Fruit fly (Drosophila melanogaster) ovary, adult (tissue): ENCODE results near the gene Seipin.

Experiments used
- CG17801 ChIP-seq: fragments of 200-800 bp; optimal IDR thresholded peaks from 2 replicates; lab custom pipeline; 2019; ENCODE audit warnings: missing biosample characterization, mild to moderate bottlenecking, missing genetic modification characterization, moderate library complexity; ENCODE audit not compliant: partially characterized antibody

Gene Seipin

DNA sequence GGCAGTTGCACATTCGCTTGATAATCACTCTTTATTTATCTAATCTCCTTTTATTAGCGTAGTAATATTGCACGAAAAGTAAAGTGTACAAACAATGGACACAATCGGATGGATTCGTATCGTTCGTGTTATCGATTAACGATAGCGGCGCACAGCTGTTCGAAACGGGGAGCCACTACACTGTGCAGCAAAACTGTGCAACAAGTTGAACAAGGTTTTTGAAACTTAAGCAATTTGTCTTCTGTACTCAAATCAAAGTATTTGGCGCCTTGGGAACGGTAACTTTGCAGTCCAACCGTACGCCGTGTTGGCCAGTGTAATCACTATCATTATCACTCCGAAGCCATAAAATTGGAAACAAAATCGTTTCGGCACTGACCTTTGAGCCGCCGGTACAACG is at the start of gene Seipin, which contains the start of gene Tsp3A:
Gene Seipin, plus strand, starts transcription at position 149 of the 400 bp plus-strand sequence.
Gene Tsp3A, minus strand, starts transcription at position 88 of the 400 bp plus-strand sequence.
- peak; percentile 82 for TF ChIP-seq CG17801

DNA sequence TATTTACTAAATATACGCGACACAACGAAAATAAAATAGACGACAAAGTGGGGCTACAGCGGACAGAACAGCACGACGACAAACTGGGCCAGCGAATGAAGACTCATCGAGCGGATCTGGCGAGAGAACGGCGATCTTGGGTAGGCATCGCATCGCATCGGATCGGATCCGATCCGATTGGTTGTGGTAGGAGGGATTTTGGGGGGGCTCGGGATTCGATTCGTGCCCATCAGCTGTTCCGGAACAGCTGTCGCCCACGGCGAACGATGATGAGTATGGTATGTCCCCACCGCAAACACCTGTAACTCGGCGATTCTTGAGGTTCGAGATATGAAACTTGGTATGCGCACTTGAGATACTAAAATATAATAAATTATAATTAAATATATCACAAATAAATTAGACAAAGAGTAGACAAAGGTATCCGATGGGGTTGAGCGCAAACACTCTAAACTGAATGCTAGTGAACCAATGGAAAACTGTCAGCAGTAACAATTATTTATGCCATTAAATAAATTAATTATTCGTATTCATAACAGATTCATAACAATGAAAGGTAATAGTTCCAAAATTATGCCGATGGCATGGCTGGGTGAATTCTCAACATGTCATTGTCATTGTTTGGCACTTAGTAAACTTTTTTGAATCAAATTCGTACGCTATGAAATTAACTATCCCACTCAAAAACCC is 39.1 kb upstream of the Seipin start, which contains the start of the genes Vha36-3 and AANATL7:
Gene Vha36-3, minus strand, starts transcription at position 242 of the 690 bp plus-strand sequence.
Gene AANATL7, plus strand, starts transcription at position 640 of the 690 bp plus-strand sequence.
- no peak for TF ChIP-seq CG17801

DNA sequence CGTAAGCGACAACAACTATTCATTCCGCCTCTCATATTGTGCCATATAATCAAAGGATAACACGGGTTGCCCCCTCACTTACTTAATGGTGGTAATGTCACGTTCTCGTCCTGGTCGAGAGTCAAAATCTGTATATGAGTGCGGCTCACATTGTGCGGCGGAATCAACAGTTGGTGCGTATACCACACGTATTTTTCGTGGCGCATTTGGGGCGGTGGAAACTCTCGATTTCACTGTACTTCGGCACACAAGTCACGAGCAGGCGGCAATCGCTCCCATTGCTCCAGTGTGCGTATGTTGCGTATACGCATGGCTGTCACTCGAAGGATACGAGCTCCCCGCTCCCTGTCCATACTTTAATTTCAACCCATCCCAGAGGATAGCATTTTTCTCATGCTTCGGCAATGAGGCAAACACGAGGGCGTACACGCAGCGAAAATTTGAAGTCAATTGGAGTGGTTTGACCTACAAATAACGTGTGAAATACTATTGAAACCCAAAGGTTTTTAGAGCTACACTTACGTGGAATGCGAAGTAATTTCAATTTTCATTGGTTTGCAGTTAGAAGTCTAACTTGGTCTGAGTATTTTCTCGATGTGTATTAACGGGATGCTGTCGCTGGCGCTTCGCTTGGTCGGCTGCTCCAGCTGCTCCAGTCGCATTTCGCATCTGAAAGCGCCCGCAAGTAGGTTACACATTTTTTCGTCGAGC is 37.7 kb upstream of the Seipin start:
- no peak for TF ChIP-seq CG17801

dm6 chrX:2585055-2585715 is 34.4 kb upstream of the Seipin start, which contains the start of gene CG13760:
TSS of gene CG13760 (minus strand) at chrX:2585699.
- TF ChIP-seq CG17801: no peak

DNA sequence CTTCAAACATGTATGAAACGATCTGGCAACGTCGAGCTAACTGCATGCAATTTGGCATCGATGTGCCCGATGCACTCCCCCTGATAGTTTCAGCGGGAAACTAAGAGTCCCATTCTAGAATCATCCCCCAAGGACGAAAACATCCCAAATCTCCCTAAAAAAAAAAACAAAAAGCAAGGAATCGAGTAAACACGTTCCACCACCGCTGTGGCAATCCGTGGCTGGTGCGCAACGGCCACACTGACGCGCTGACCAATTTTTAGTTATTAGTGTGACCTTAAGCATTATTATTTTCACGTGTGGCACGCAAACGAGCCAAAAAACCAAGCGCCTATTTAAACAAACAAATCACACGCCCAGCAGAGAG is 33.9 kb upstream of the Seipin start, which contains the start of gene wds:
Gene wds, plus strand, starts transcription at position 265 of the 367 bp plus-strand sequence.
- no peak for TF ChIP-seq CG17801

DNA sequence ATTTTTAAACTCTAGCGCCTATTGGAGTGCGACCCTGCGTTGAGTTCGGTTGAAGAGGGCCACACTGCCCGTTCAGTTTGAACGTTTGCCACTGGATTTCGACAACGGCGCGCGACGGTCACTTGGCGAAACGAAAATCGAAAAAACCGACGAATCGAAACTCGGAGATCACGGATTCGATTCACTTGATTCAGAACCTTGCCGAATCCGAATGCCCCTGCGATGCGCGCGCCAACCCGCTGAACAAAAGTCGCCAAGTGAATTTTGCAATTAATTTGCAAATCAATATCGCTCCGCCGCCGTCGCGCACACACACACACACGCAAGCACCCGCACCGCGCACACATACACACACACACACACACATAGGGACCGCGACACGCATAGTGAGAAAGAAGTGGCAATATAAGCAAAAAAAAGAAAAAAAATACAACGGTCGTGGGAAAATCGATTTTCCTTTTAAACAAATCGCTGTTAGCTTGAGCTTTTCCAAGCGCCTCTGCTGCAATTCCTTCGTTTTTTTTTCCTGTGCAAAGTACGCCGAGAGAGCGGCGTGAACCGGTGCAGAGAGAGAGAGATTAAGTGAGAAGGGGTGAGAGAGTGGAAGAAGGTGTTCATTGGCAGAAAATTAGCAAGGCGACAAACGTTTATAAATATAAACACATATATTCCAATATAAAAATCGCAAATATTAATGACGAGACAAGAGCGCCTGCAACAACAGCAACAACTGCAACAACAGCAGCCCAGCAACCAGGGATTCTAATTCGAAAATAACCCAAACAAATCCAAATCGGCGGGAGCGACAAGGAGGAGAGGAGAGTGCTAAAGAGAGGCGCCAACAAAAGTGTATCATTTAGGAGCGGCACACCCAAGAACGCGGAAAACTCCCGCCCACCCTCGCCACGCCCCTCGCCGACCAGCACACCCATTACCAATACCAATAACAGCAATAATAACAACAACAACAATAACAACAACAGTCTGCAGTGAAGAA is 30.9 kb upstream of the Seipin start, which contains the start of gene egh:
Gene egh, plus strand, starts transcription at position 89 of the 997 bp plus-strand sequence.
- peak; percentile 60 for TF ChIP-seq CG17801

- peak; percentile 91 for TF ChIP-seq CG17801
These were observed 30.1 kb upstream of the Seipin start for dm6 chrX:2589446-2590038.

DNA sequence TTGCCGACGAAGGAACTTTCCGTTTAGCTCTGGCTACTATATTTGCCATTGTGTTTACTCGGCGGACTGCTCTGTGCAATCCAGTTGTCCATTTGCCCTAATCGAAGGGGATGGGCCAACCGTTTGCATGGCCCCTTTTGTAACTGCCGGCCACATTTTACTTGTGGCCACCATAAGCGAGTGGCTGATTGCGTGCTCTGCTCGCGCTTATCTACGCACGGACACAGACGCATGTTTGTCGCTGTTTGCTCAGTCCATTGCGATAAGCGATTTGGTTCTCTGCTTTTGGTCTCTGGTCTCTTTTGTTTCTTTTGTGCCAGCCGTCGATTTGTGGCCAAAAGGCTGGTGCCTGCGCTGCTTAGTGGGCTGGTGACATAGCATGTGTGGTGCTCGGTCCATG is 29.0 kb upstream of the Seipin start:
- TF ChIP-seq CG17801: no peak

- no peak for TF ChIP-seq CG17801
These were observed 28.1 kb upstream of the Seipin start for dm6 chrX:2591315-2591999.

- no peak for TF ChIP-seq CG17801
These were observed 27.4 kb upstream of the Seipin start for dm6 chrX:2592243-2592642.

DNA sequence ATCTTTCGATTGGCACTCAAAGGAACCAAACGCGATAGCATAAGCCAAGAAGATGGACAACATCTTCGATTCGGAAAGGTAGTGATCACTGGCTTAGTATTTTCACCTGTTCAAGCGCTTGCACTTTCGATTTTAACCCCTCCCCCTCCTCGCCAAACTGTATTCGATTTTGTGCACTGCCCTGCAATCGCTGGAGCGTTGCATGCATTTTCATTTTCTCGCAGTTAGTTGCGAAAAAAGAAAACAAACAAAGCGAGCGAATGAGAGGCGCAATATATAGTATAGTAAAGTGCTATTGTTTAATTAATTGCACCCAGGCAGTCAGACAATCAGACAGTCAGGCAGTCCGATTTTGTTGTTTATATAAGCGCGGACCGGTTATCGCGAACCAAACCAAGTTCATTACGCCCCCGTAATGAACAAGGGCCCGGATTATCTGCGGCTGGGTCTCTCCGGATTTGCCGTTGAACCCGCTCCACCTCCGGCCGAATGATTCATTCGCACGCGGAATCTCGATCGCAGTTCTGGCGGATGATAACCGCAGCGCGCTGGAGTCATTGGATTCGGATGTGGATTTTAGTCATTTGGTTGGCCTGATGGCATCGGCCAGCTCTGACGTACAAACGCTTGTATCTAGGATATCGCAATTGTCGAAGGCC is 26.4 kb upstream of the Seipin start:
- TF ChIP-seq CG17801: no peak

dm6 chrX:2593753-2594096 is 25.9 kb upstream of the Seipin start:
- peak; percentile 77 for TF ChIP-seq CG17801

DNA sequence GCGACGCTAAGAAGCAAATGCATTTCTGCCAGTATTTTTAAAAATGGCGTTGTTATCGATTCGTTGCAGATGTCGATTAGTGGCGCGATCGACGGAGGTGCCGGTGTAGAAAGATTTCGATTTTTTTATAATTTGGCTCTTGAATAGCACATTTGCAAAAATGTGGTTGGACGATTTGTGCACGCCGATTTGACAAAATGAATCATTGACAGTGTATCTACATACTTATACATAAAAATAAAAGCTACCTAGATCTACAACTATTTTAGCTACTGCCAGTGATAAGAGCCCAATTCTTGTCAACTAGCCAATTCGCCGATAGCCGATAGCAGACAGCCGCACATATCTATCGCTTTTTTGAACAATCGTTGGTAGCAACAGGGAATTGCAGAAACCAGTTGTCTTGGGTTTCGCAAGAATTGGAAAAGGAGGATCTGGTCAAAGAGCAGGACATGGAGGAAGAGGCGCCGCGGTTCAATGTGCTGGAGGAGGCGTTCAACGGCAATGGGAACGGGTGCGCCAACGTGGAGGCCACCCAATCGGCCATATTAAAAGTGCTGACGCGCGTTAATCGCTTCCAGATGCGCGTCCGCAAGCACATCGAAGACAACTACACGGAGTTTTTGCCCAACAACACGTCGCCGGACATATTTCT is 15.6 kb upstream of the Seipin start, which contains the start of the genes Klp3A and Zw10:
Gene Klp3A, minus strand, starts transcription at position 202 of the 655 bp plus-strand sequence.
Gene Zw10, plus strand, starts transcription at position 347 of the 655 bp plus-strand sequence.
- peak; percentile 32 for TF ChIP-seq CG17801
